Worm (Caenorhabditis elegans): ENCODE data around the gene Y42H9AR.2.

ce11 chrIV:8142735-8143550 lies 43.2 kb downstream of the Y42H9AR.2 start, which contains the start of gene pmk-2:
- TF ChIP-seq elt-3 (tag; optimal IDR thresholded peaks at IDR 0.05) (no peak), R02D3.7 (tag; optimal IDR thresholded peaks at IDR 0.05) (no peak)

Data from whole organism, L2 larva.